Fruit fly (Drosophila melanogaster): Measurements from ENCODE around the gene PolA2.

dm6 chr3R:27244412-27244741 lies 5.4 kb downstream of the PolA2 start:
- TF ChIP-seq fru (GFP tag; optimal IDR thresholded peaks at IDR 0.05) (no peak), jim (GFP tag; optimal IDR thresholded peaks at IDR 0.05) (no peak), usp (GFP tag; optimal IDR thresholded peaks at IDR 0.05) (no peak), Dfd (GFP tag; optimal IDR thresholded peaks at IDR 0.05) (no peak), Myc (optimal IDR thresholded peaks at IDR 0.05) (no peak), br (GFP tag; optimal IDR thresholded peaks at IDR 0.05) (no peak), N (GFP tag; optimal IDR thresholded peaks at IDR 0.05) (no peak), CG32264 (GFP tag; optimal IDR thresholded peaks at IDR 0.05) (no peak), lola (GFP tag; optimal IDR thresholded peaks at IDR 0.05) (no peak), GATAd (GFP tag; optimal IDR thresholded peaks at IDR 0.05) (no peak), woc (GFP tag; optimal IDR thresholded peaks at IDR 0.05) (no peak), ey (GFP tag; optimal IDR thresholded peaks at IDR 0.05) (no peak), foxo (GFP tag; optimal IDR thresholded peaks at IDR 0.05) (no peak), Vsx2 (GFP tag; optimal IDR thresholded peaks at IDR 0.05; ENCODE audit: partially characterized antibody) (no peak)
